Worm (Caenorhabditis elegans) whole organism, midembryonic: ENCODE data around the gene F34D10.4.

Source experiments
- cog-1 ChIP-seq: sonication (generic microtip); optimal IDR thresholded peaks from 2 replicates; lab custom pipeline; 2016; ENCODE audit warnings: missing genetic modification characterization, missing compliant biosample characterization
- flt-1 ChIP-seq: fragments of 200-800 bp; sonication (Bioruptor generic); IDR thresholded peaks from 2 replicates; pipeline ENCODE4 v1.3.6; 2022; ENCODE audit warnings: missing genetic modification characterization, missing compliant biosample characterization

DNA sequence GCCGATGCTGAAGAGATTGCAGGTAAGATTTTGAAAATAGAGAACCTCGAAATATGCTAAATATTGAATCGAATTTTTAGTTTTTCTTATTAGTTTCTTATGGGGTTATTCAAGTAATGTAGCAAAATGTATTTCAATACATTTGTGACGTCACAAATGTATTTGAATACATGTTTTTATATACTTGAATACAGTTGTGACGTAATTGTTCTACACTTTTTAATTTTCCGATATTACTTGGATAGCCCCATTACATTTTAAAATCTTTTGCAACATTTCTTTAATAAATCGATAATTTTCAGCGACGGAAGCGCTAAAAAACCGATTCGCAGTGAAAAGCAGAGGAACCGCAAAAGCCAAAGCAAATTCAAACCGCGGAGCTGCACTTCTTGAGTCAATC lies 1.9 kb downstream of the F34D10.4 start:
- TF ChIP-seq flt-1 (GFP tag; lab: Robert Waterston, UW) (no peak), cog-1 (no peak)
